Worm (Caenorhabditis elegans): ENCODE results near the gene cblc-1.

cblc-1 gene

DNA sequence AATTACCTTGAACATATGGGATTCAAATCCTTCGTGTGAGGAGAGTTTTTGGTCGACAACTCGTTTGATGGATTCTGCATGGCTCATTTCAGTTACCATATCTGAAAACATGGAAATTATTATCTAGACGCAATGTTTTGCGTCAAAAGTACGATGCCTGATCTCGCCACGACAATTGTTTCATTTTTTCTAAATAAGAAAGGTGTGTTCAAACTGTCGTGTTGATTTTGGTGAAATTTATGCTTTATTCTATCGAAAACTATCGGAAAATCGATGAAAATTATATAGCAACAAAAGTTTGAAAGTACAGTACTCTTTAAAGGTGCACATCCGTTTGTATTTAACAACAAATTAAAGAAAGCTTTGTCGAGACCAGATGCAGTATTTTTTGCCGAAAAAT is at the start of gene cblc-1:
Gene cblc-1 (minus strand): TSS at position 101 of the 400 bp plus-strand sequence.
- no peak for TF ChIP-seq hnd-1 (tag; optimal IDR thresholded peaks at IDR 0.05)

DNA sequence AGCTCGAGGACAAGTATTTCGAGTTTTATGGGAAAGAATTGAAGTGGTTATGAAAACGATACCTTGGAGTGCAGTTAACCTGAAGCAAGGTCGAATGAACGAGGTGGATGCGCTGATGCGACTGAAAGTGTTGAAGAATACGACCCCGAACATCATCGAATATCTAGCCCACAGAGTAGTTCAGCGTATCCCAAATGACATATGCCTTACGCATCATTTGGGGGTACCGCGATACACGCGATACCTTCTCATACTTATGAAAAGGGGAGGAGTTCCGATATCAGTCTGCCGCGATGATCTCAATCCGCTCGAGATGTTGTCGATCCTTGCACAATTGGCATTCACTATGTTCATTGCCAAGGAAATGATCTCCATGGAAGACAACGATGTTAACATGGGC is 48.9 kb upstream of the cblc-1 start, which contains the start of gene T27F7.12:
Gene T27F7.12 (plus strand): TSS at position 301 of the 400 bp plus-strand sequence.
- no peak for TF ChIP-seq scrt-1 (GFP tag; IDR thresholded peaks at IDR 0.05)
- no peak for TF ChIP-seq B0310.2 (tag; optimal IDR thresholded peaks at IDR 0.05)
- no peak for TF ChIP-seq tbx-11 (GFP tag; IDR thresholded peaks at IDR 0.05)
- TF ChIP-seq ceh-13 (GFP tag; optimal IDR thresholded peaks at IDR 0.05): no peak
- no peak for TF ChIP-seq pes-1 (GFP tag; IDR thresholded peaks at IDR 0.05)
- TF ChIP-seq hmg-4 (GFP tag; optimal IDR thresholded peaks at IDR 0.05): no peak
- TF ChIP-seq sea-1 (GFP tag; conservative IDR thresholded peaks at IDR 0.05): no peak

DNA sequence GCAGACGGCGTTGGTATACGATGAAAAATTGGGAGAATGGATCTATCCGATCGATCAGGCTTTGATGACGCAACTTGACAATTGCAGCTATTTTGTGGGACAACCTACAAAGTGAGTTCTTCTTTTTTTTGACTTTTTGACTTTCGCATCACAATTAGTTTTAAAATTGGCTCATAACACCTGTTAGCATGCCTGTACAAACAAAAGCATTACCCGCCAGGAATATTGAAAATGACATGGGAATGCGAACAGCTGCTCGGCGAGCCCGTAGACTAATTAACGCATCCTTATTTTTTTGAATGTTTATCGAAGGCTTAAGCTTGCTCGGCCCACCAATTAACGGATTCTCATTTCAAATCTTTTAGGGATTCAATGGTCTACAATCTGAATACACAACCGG is 46.3 kb upstream of the cblc-1 start:
- no peak for TF ChIP-seq hmg-4 (GFP tag; optimal IDR thresholded peaks at IDR 0.05)
- no peak for TF ChIP-seq ceh-36 (tag; optimal IDR thresholded peaks at IDR 0.05)
- no peak for TF ChIP-seq tra-4 (tag; optimal IDR thresholded peaks at IDR 0.05)
- no peak for TF ChIP-seq tbx-37 (GFP tag; conservative IDR thresholded peaks at IDR 0.05)
- TF ChIP-seq hmbx-1 (tag; optimal IDR thresholded peaks at IDR 0.05): no peak
- TF ChIP-seq pes-1 (GFP tag; IDR thresholded peaks at IDR 0.05): no peak
- TF ChIP-seq scrt-1 (GFP tag; IDR thresholded peaks at IDR 0.05): no peak
- no peak for TF ChIP-seq ceh-13 (GFP tag; optimal IDR thresholded peaks at IDR 0.05)
- no peak for TF ChIP-seq ets-7 (tag; optimal IDR thresholded peaks at IDR 0.05)
- no peak for TF ChIP-seq ama-1 (optimal IDR thresholded peaks at IDR 0.05)
- no peak for TF ChIP-seq tbx-11 (GFP tag; IDR thresholded peaks at IDR 0.05)
- TF ChIP-seq sea-1 (GFP tag; conservative IDR thresholded peaks at IDR 0.05): no peak
- no peak for TF ChIP-seq aly-1 (tag; optimal IDR thresholded peaks at IDR 0.05)
- TF ChIP-seq B0310.2 (tag; optimal IDR thresholded peaks at IDR 0.05): no peak
- TF ChIP-seq hnd-1 (tag; optimal IDR thresholded peaks at IDR 0.05): no peak
- no peak for TF ChIP-seq F13C5.2 (tag; optimal IDR thresholded peaks at IDR 0.05)
- TF ChIP-seq flt-1 (GFP tag; IDR thresholded peaks at IDR 0.05): no peak

DNA sequence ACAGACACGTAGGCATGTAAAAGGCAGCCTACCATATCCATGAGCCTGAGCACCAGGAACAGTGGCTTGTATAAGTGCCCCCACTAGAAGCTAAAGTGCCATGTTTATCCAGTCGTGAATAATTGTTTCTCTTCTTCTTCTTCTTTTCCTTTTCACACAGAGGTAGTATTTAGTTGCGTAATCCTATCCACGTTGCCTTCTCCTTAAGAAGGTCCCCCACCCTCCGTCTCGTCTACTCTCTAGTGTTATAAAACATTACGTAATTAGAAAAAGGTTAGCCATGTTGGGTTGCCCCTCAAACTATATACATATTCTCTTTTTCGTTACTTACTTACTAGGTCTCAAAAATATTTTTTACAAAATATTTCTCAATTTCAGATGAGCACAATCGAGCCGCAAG is 45.7 kb upstream of the cblc-1 start:
- TF ChIP-seq B0310.2 (tag; optimal IDR thresholded peaks at IDR 0.05): no peak
- no peak for TF ChIP-seq hmg-4 (GFP tag; optimal IDR thresholded peaks at IDR 0.05)
- peak; percentile 30 for TF ChIP-seq ceh-36 (tag; optimal IDR thresholded peaks at IDR 0.05)
- no peak for TF ChIP-seq sea-1 (GFP tag; conservative IDR thresholded peaks at IDR 0.05)
- TF ChIP-seq flt-1 (GFP tag; IDR thresholded peaks at IDR 0.05): no peak

DNA sequence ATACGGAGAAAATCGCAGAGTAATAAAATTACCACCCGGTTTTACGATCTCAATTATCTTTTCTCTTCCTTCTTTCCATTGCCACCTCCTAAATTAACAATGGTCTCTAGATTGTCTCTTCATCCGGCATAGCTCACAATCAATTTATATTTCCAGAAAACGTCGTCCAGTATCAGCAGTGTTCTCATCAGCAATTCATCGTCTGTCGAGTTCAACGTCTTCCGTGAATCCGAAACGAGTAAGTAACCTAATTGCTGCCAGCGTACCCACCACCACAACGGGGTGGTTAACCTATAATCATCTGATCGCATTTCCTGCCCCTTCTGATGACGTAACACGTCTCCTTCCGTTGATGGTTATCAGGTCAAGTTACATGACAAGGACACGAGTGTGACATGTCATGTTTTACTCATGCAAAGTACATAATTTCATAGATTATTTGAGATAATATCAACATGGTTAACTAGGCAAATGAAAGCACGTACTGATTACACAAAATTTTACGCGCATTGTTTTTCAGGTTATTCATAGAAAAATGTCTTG is 45.1 kb upstream of the cblc-1 start:
- TF ChIP-seq ceh-36 (tag; optimal IDR thresholded peaks at IDR 0.05) (no peak), scrt-1 (GFP tag; IDR thresholded peaks at IDR 0.05) (no peak), pes-1 (GFP tag; IDR thresholded peaks at IDR 0.05) (no peak), tbx-37 (GFP tag; conservative IDR thresholded peaks at IDR 0.05) (no peak), tbx-11 (GFP tag; IDR thresholded peaks at IDR 0.05) (no peak), F13C5.2 (tag; optimal IDR thresholded peaks at IDR 0.05) (no peak), ceh-13 (GFP tag; optimal IDR thresholded peaks at IDR 0.05) (no peak), B0310.2 (tag; optimal IDR thresholded peaks at IDR 0.05) (no peak), ets-7 (tag; optimal IDR thresholded peaks at IDR 0.05) (no peak), hmbx-1 (tag; optimal IDR thresholded peaks at IDR 0.05) (no peak), sea-1 (GFP tag; conservative IDR thresholded peaks at IDR 0.05) (no peak), flt-1 (GFP tag; IDR thresholded peaks at IDR 0.05) (no peak), hmg-4 (GFP tag; optimal IDR thresholded peaks at IDR 0.05) (no peak), tra-4 (tag; optimal IDR thresholded peaks at IDR 0.05) (no peak), ama-1 (optimal IDR thresholded peaks at IDR 0.05) (no peak), aly-1 (tag; optimal IDR thresholded peaks at IDR 0.05) (no peak)

DNA sequence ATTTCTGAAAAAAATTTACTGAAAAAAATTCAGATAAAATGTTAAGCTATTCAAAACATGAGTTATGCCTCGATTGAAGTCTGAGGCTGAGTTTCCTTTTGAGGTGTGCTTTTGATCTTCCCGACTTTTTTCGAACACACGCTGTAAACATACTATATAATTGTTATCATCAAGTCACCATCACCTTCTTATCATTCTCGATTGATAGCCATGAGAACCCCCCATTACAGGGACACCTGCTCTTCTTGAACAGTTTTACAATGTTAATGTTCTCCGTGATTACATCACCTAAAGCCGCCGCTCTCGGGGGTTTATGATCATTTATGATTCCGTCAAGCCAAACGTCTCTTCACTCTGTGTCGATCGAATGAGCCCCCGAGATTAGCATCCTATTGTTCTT is 43.2 kb upstream of the cblc-1 start:
- no peak for TF ChIP-seq tbx-11 (GFP tag; IDR thresholded peaks at IDR 0.05)
- no peak for TF ChIP-seq ets-7 (tag; optimal IDR thresholded peaks at IDR 0.05)
- no peak for TF ChIP-seq hmg-4 (GFP tag; optimal IDR thresholded peaks at IDR 0.05)
- no peak for TF ChIP-seq B0310.2 (tag; optimal IDR thresholded peaks at IDR 0.05)
- TF ChIP-seq ceh-13 (GFP tag; optimal IDR thresholded peaks at IDR 0.05): no peak
- no peak for TF ChIP-seq hmbx-1 (tag; optimal IDR thresholded peaks at IDR 0.05)
- no peak for TF ChIP-seq F13C5.2 (tag; optimal IDR thresholded peaks at IDR 0.05)
- no peak for TF ChIP-seq ama-1 (optimal IDR thresholded peaks at IDR 0.05)
- TF ChIP-seq pes-1 (GFP tag; IDR thresholded peaks at IDR 0.05): no peak
- TF ChIP-seq hnd-1 (tag; optimal IDR thresholded peaks at IDR 0.05): no peak
- TF ChIP-seq ceh-36 (tag; optimal IDR thresholded peaks at IDR 0.05): no peak
- no peak for TF ChIP-seq aly-1 (tag; optimal IDR thresholded peaks at IDR 0.05)

DNA sequence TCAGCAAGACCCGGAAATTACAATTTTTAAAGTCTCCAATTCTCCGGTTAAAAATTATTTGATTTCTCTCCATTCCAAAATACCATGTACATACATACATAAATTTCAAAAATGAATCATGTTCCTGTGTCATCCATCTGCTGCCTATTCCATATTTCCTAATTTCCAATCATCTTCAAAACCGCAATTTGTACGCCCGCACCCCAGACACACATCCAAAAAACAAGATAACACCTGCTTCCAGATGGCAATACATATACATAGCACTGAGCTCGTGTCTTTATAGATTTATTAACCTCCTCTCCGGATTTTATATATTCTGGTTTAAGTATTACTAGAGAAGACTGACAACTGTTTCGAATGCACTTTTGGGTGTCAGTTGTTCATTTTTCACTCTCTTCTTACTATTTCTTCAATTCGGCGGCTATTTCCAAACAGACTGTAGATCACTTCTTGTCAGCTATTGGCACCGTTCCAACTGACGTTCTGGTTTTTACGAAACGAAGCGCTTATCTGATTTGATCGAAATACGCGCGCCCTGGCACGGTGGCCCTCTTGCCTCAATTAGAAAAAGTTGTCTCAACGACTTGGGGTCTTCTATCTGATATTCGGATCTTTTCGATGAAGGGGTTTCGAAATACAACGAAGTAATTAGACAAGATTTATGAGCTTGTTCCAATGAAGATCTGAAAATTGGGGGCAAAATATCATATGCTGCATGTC is 40.9 kb upstream of the cblc-1 start:
- TF ChIP-seq hnd-1 (tag; optimal IDR thresholded peaks at IDR 0.05): no peak
- TF ChIP-seq scrt-1 (GFP tag; IDR thresholded peaks at IDR 0.05): no peak
- TF ChIP-seq flt-1 (GFP tag; IDR thresholded peaks at IDR 0.05): no peak
- TF ChIP-seq hmg-4 (GFP tag; optimal IDR thresholded peaks at IDR 0.05): no peak
- no peak for TF ChIP-seq aly-1 (tag; optimal IDR thresholded peaks at IDR 0.05)
- no peak for TF ChIP-seq pes-1 (GFP tag; IDR thresholded peaks at IDR 0.05)
- TF ChIP-seq tbx-11 (GFP tag; IDR thresholded peaks at IDR 0.05): no peak

DNA sequence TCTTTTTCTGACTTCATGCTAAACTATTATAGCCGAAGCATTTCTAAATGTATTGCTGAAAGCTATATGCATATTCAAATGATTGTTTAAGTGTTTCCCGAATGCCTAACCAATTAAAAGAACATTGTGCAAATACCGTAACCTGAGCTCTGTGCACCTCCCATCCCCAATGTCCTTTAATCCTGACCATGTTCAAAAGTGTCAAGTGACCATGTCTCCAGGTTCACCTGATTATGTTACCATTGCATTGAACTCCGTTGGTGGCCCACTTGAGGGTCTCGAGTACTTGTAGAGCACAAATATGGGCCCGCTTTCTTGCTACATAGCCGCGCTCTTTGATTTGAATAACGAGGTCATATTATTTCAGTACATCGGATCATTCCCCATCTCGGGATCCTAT is 34.4 kb upstream of the cblc-1 start:
- TF ChIP-seq flt-1 (GFP tag; IDR thresholded peaks at IDR 0.05): no peak
- TF ChIP-seq pes-1 (GFP tag; IDR thresholded peaks at IDR 0.05): no peak
- TF ChIP-seq F13C5.2 (tag; optimal IDR thresholded peaks at IDR 0.05): no peak
- no peak for TF ChIP-seq sea-1 (GFP tag; conservative IDR thresholded peaks at IDR 0.05)
- no peak for TF ChIP-seq hmg-4 (GFP tag; optimal IDR thresholded peaks at IDR 0.05)
